Worm (Caenorhabditis elegans) whole organism, early embryonic: ENCODE data around the gene R11D1.7.

Experiments used
- F13C5.2 ChIP-seq: sonication (generic microtip); optimal IDR thresholded peaks from 2 replicates; lab custom pipeline; 2017; ENCODE audit warnings: mild to moderate bottlenecking, missing genetic modification characterization, inconsistent platforms, missing compliant biosample characterization
- flt-1 ChIP-seq: fragments of 200-800 bp; sonication (Bioruptor generic); IDR thresholded peaks from 2 replicates; pipeline ENCODE4 v1.3.6; 2022; ENCODE audit warnings: missing genetic modification characterization, missing compliant biosample characterization
- hmg-4 ChIP-seq: fragments of 200-800 bp; sonication (Bioruptor generic); optimal IDR thresholded peaks from 2 replicates; lab custom pipeline; 2018; ENCODE audit warnings: mild to moderate bottlenecking, missing genetic modification characterization, missing compliant biosample characterization
- tbx-37 ChIP-seq: fragments of 200-800 bp; sonication (Bioruptor generic); conservative IDR thresholded peaks from 2 replicates; pipeline ENCODE4 v1.3.6; 2022; ENCODE audit warnings: missing genetic modification reagents, missing genetic modification characterization, missing compliant biosample characterization

- TF ChIP-seq hmg-4 (GFP tag; lab: Kevin White, UChicago) (no peak), flt-1 (no peak), F13C5.2 (tag; lab: Kevin White, UChicago) (no peak), tbx-37 (GFP tag; lab: Robert Waterston, UW) (no peak)
These were observed 7.8 kb upstream of the R11D1.7 start, which contains the start of gene R11D1.3 for ce11 chrV:12711999-12712398.
